Worm (Caenorhabditis elegans) whole organism, L1 larva: ENCODE results near the gene pdhb-1.
"Not testable (repeated sequence)": the region's sequence is repeated elsewhere in the genome, so short reads cannot be mapped to it uniquely, and the experiment has no call there.

Experiments
- ceh-82 ChIP-seq, 3 experiments: fragments of 150-350 bp in 1 of 3; sonication (generic microtip) in 2 of 3; optimal IDR thresholded peaks; 2 replicates each; lab custom pipeline; 2014 to 2017; ENCODE audit warnings: missing biosample characterization in 3 of 3, missing genetic modification characterization in 3 of 3
- efl-3 ChIP-seq: fragments of 200-800 bp; sonication (Bioruptor generic); optimal IDR thresholded peaks from 2 replicates; lab custom pipeline; 2018; ENCODE audit warnings: mild to moderate bottlenecking, missing genetic modification characterization, missing compliant biosample characterization
- lin-13 ChIP-seq: fragments of 150-350 bp; optimal IDR thresholded peaks from 2 replicates; lab custom pipeline; 2014; ENCODE audit warnings: missing biosample characterization, missing genetic modification reagents, missing genetic modification characterization
- lin-39 ChIP-seq: fragments of 150-350 bp; optimal IDR thresholded peaks from 2 replicates; lab custom pipeline; 2014; ENCODE audit warnings: missing biosample characterization, missing genetic modification reagents, missing genetic modification characterization
- mdl-1 ChIP-seq, 2 experiments: fragments of 150-350 bp; optimal IDR thresholded peaks; 2 replicates each; lab custom pipeline; 2014 to 2017; ENCODE audit warnings: missing biosample characterization in 2 of 2, missing genetic modification characterization in 2 of 2, inconsistent platforms in 1 of 2
- nhr-76 ChIP-seq: sonication (generic microtip); optimal IDR thresholded peaks from 2 replicates; lab custom pipeline; 2017; ENCODE audit warnings: missing biosample characterization, missing genetic modification characterization
- nhr-84 ChIP-seq: sonication (generic microtip); optimal IDR thresholded peaks from 2 replicates; lab custom pipeline; 2017; ENCODE audit warnings: missing biosample characterization, missing genetic modification characterization
- tbx-2 ChIP-seq: sonication (generic microtip); optimal IDR thresholded peaks from 2 replicates; lab custom pipeline; 2016; ENCODE audit warnings: missing genetic modification characterization, missing compliant biosample characterization
- unc-30 ChIP-seq: sonication (generic microtip); optimal IDR thresholded peaks from 2 replicates; lab custom pipeline; 2017; ENCODE audit warnings: missing biosample characterization, missing genetic modification characterization
- ztf-4 ChIP-seq: fragments of 150-350 bp; optimal IDR thresholded peaks from 2 replicates; lab custom pipeline; 2014; ENCODE audit warnings: missing biosample characterization, missing genetic modification characterization

- TF ChIP-seq lin-39 (tag; lab: Kevin White, UChicago); mdl-1 (tag; optimal IDR thresholded peaks at IDR 0.05; lab: Kevin White, UChicago); efl-3 (GFP tag; lab: Kevin White, UChicago); ztf-4 (tag; lab: Kevin White, UChicago); ceh-82 (tag; optimal IDR thresholded peaks at IDR 0.05; lab: Kevin White, UChicago); nhr-84 (tag; lab: Kevin White, UChicago); lin-13; tbx-2 (tag; lab: Kevin White, UChicago); nhr-76 (tag; lab: Kevin White, UChicago); unc-30 (tag; lab: Kevin White, UChicago): not testable (repeated sequence)
Observed at ce11 chrIV:3394066-3394465, 5.4 kb upstream of the pdhb-1 start, which contains the start of gene C04C3.4.
